Worm (Caenorhabditis elegans): ENCODE data around the gene M163.5.

Gene M163.5

DNA sequence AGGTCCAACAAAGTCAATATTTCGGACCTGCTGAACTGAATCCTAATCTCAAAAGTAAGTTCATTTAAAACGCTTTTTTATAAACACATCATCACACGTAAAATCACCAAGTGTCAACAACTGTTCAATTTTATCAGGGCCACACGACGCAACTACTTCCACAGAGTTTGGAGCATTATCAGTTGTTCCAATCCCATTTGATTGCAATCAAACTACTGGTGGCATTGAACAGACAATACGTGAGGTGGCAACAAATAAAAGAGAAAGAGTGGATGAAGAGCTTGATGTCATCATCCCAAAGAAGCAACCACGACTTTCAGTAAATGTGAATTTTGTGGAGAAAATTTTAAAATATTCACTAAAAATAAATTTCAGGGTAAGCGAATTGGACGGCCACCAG is 22.7 kb downstream of the M163.5 start:
- no peak for TF ChIP-seq unc-62 (GFP tag; optimal IDR thresholded peaks at IDR 0.05)

- no peak for TF ChIP-seq unc-62 (GFP tag; optimal IDR thresholded peaks at IDR 0.05)
Observed at ce11 chrX:14499830-14500409, 26.1 kb downstream of the M163.5 start.

DNA sequence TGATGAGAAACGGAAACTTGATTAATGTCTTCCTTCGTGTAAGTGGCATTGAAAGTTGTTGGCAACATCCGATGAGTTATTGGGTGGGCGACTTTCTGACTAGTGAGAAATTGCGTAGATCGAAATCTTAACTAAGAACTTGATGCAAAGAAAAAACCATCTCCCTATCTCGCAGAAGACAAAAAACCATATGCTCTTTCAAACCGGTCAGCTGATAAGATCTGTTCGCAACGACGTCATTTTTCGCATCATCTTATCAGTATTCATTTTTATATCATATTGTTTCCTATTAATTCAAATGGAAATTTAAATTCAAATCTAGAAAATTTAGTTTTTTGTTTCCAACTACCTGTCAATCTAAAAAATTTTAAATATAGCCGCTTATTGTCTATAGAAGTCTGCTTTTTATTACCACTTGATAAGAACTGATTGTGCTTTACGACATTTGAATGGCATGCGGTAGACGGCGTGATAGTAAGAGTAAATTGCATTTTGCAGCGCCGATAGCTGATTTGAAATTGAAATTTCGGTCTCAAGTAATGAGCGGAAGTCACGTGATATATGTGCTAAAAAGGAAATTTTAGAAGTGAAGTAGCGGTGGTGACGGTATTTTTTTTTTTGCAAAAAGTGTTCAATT is 26.7 kb downstream of the M163.5 start:
- no peak for TF ChIP-seq unc-62 (GFP tag; optimal IDR thresholded peaks at IDR 0.05)

- no peak for TF ChIP-seq unc-62 (GFP tag; optimal IDR thresholded peaks at IDR 0.05)
Observed at ce11 chrX:14502116-14502587, 28.3 kb downstream of the M163.5 start.

DNA sequence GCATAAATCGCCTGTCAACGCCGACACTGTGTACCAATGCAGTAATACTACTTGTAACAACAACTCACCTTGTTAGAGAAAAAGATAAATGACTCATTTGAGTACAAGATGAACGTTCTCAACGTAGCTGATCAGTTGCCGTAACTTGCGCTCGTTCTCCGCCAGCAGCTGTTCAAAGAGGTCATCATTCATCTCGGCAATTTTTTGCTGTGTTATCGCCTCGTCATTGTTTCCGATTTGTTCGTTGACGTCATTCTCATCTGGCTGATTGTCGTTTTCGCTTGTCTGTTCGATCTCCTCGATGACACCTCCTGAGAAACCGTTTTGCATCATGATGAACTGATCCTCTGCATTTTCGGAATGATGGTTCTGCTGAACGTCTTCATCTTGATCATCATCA is 29.4 kb downstream of the M163.5 start:
- TF ChIP-seq unc-62 (GFP tag; optimal IDR thresholded peaks at IDR 0.05), result no peak

DNA sequence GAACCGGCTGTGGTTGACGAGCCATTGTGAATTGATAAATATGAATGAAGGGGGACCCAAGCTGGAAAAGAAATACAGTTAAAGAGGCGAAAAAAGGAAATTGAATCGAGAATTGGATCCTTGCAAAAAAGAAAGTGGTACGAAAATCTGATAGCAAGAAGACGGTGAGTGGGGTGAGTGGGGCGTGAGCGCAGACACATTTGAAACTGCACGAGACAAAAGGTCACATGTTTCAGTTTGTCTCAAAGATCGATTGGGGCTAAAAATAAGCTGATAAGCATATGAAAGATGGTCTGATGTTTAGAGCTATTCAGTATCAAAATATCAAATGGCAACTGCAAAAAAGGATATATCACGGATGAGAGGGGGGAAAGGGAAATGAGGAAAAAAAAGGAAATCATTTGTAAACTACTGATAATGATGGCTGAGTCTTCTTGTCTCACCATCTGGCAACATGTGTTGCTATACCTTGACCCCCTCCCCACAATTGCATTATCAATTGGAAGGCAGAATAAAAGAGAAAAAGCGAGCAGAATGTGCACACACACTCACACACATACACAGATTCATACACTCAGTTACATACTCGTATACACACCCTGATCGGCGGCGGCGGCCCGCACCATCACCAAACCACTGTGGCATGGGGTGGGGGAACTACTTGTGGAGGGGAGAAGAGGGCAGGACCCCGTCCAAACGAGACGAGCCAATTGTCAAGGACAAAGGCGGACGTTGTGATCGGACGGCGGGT is 30.1 kb downstream of the M163.5 start, which contains the start of gene M163.1:
M163.1 (minus strand) TSS at position 25 of the 751 bp plus-strand sequence.
- no peak for TF ChIP-seq unc-62 (GFP tag; optimal IDR thresholded peaks at IDR 0.05)

- TF ChIP-seq unc-62 (GFP tag; optimal IDR thresholded peaks at IDR 0.05), result no peak
Observed at ce11 chrX:14504551-14504902, 30.7 kb downstream of the M163.5 start.

- TF ChIP-seq unc-62 (GFP tag; optimal IDR thresholded peaks at IDR 0.05), result no peak
Observed at ce11 chrX:14505578-14506353, 31.9 kb downstream of the M163.5 start.

DNA sequence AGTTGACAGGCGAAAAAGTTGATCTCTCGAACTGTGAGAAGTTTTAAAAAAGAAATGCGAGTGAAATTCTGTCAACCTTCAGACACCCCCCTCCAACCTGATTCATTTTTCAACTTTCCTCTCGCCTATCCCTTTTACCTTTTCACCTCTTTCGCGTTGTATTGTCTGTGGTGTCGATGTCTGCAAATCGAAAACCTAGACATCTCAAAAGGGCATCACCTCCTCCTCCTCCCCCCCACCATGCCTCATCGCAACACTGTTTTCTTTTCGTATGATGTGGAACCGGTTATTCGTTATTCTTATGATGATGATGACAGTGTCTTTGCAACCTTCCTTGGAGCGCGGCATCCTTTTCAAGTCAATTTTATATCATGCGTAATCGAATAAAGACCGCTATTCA is 34.2 kb downstream of the M163.5 start:
- no peak for TF ChIP-seq unc-62 (GFP tag; optimal IDR thresholded peaks at IDR 0.05)

ce11 chrX:14508823-14509259 is 35.0 kb downstream of the M163.5 start:
- TF ChIP-seq unc-62 (GFP tag; optimal IDR thresholded peaks at IDR 0.05), result no peak

DNA sequence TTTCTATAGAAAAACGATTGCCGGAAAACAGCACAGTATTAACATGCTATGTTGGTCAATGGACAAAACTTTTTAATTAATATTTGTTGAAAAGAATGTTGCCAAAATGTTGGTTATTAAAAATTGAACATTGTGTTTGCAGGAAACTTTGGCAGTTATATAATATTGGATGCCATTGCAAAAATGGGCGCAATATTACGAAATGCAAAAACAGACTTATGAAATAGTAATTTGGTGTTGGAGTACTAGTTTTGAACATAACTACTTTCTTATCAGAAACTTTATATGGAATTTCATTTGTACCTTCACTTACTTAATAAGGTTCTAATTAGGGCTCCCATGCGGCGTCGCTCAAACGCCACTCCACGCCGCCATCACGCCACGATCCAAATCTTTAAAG is 36.5 kb downstream of the M163.5 start:
- TF ChIP-seq unc-62 (GFP tag; optimal IDR thresholded peaks at IDR 0.05), result no peak

- no peak for TF ChIP-seq unc-62 (GFP tag; optimal IDR thresholded peaks at IDR 0.05)
Observed at ce11 chrX:14512817-14513216, 39.0 kb downstream of the M163.5 start, which contains the start of gene fbxa-141. TSS of gene fbxa-141 (minus strand) at chrX:14512917.

DNA sequence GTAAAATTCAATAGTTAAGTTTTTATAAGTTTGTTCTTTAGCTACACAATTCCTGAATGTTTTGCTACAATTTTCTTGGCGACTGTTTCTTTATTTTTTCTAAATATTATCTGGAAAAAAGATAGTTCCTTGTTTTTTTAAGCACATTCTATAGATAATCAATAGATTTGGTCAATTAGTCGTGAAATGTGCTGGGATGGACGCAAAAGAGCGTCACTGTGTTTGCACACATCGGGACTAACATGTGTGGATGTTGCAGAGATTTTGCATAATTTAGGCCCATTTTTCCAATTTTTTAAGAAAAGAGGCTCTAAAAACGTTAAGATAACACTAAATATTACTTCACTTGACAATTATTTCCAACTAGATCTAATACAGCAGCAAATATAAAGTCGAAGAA is 39.6 kb downstream of the M163.5 start:
- no peak for TF ChIP-seq unc-62 (GFP tag; optimal IDR thresholded peaks at IDR 0.05)

- no peak for TF ChIP-seq unc-62 (GFP tag; optimal IDR thresholded peaks at IDR 0.05)
Observed at ce11 chrX:14515028-14515427, 41.2 kb downstream of the M163.5 start, which contains the start of gene gcsh-1. TSS of gene gcsh-1 (minus strand) at chrX:14515073.

DNA sequence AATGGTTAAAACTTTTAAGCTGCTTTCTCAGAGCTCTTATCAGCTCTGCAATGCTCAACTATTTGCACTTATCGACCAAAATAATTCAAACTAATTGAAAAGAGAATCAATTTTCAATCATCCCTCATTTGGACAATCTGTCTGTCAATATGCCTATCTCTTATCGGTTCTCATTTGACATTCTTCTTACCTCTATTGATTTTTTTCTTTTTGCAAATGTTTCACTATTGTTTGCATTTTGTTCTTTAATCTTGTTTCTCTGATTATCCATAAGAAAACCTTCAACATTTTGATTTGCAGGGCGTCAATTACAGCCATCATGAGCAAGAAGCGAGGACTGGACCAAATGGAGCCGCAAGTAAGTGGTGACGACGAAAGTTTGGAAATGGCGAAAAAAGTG is 42.7 kb downstream of the M163.5 start, which contains the start of gene D1025.10:
D1025.10 (plus strand) TSS at position 301 of the 400 bp plus-strand sequence.
- no peak for TF ChIP-seq unc-62 (GFP tag; optimal IDR thresholded peaks at IDR 0.05)

DNA sequence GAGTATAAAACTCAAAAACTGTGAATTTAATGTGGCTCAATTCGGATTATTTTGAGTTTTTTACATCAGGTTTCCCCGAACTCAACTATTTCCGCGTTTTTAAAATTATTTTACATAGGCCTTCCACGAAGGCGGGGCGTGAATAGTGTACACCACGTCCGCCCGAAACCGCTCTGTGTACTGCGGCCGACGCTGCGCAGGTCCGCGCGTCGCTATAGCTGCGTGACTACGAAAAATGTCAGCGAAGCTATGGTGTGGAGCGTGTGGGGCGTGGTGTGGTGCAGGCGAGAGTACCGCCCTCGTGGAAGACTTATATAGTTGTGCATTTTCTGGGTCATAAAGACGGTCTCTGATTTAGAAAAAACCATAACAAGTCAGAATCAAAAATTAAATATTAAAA is 44.0 kb downstream of the M163.5 start:
- no peak for TF ChIP-seq unc-62 (GFP tag; optimal IDR thresholded peaks at IDR 0.05)
